Fruit fly (Drosophila melanogaster) whole organism, embryonic: ENCODE data around the gene meso18E.

Experiments used
- CG10654 ChIP-seq: fragments of 200-800 bp; sonication (Bioruptor generic); optimal IDR thresholded peaks from 2 replicates; lab custom pipeline; 2016; ENCODE audit warnings: missing biosample characterization, missing genetic modification characterization
- CG11456 ChIP-seq: fragments of 200-800 bp; sonication (Bioruptor generic); IDR thresholded peaks from 3 replicates; pipeline ENCODE4 v1.3.6; 2022; ENCODE audit warnings: missing biosample characterization, missing genetic modification characterization
- CG13775 ChIP-seq: fragments of 200-800 bp; sonication (Bioruptor generic); optimal IDR thresholded peaks from 3 replicates; lab custom pipeline; 2017; ENCODE audit warnings: missing biosample characterization, mild to moderate bottlenecking, missing genetic modification characterization
- CG15073 ChIP-seq: fragments of 200-800 bp; sonication (Bioruptor generic); optimal IDR thresholded peaks from 2 replicates; lab custom pipeline; 2016; ENCODE audit warnings: missing biosample characterization, missing genetic modification characterization
- CG17359 ChIP-seq: fragments of 200-800 bp; sonication (Bioruptor generic); optimal IDR thresholded peaks from 3 replicates; lab custom pipeline; 2018; ENCODE audit warnings: missing biosample characterization, mild to moderate bottlenecking, missing genetic modification characterization, moderate library complexity
- CG17612 ChIP-seq: fragments of 200-800 bp; sonication (Bioruptor generic); IDR thresholded peaks from 2 replicates; pipeline ENCODE4 v1.3.6; 2022; ENCODE audit warnings: missing biosample characterization, missing genetic modification characterization
- CG18262 ChIP-seq: fragments of 200-800 bp; optimal IDR thresholded peaks from 3 replicates; lab custom pipeline; 2019; ENCODE audit warnings: missing biosample characterization, mild to moderate bottlenecking, missing genetic modification characterization, moderate library complexity
- CG2129 ChIP-seq: fragments of 200-800 bp; sonication (Bioruptor generic); IDR thresholded peaks from 2 replicates; pipeline ENCODE4 v1.3.6; 2022; ENCODE audit warnings: missing biosample characterization, missing genetic modification characterization; ENCODE audit not compliant: partially characterized antibody
- CG3065 ChIP-seq: fragments of 200-800 bp; sonication (Bioruptor generic); optimal IDR thresholded peaks from 2 replicates; lab custom pipeline; 2016; ENCODE audit warnings: missing biosample characterization, missing genetic modification characterization
- CG31388 ChIP-seq: fragments of 200-800 bp; sonication (Bioruptor generic); optimal IDR thresholded peaks from 2 replicates; lab custom pipeline; 2016; ENCODE audit warnings: missing biosample characterization, missing genetic modification characterization
- CG3281 ChIP-seq: fragments of 200-800 bp; sonication (Bioruptor generic); optimal IDR thresholded peaks from 3 replicates; lab custom pipeline; 2017; ENCODE audit warnings: missing biosample characterization, mild to moderate bottlenecking, missing genetic modification characterization
- CG3838 ChIP-seq: fragments of 200-800 bp; sonication (Bioruptor generic); optimal IDR thresholded peaks from 3 replicates; lab custom pipeline; 2016; ENCODE audit warnings: missing biosample characterization, missing genetic modification characterization
- CG5180 ChIP-seq: fragments of 200-800 bp; sonication (Bioruptor generic); optimal IDR thresholded peaks from 3 replicates; lab custom pipeline; 2017; ENCODE audit warnings: missing biosample characterization, missing genetic modification characterization, mild to moderate bottlenecking, moderate library complexity, missing genetic modification reagents
- CG6654 ChIP-seq: fragments of 200-800 bp; sonication (Bioruptor generic); optimal IDR thresholded peaks from 2 replicates; lab custom pipeline; 2017; ENCODE audit warnings: missing biosample characterization, mild to moderate bottlenecking, missing genetic modification characterization
- CG6683 ChIP-seq: fragments of 200-800 bp; sonication (Bioruptor generic); optimal IDR thresholded peaks from 2 replicates; lab custom pipeline; 2017; ENCODE audit warnings: missing biosample characterization, mild to moderate bottlenecking, missing genetic modification characterization, missing genetic modification reagents
- CG6791 ChIP-seq: fragments of 200-800 bp; sonication (Bioruptor generic); IDR thresholded peaks from 3 replicates; pipeline ENCODE4 v1.3.6; 2022; ENCODE audit warnings: missing biosample characterization, missing genetic modification characterization; ENCODE audit not compliant: partially characterized antibody
- CHES-1-like ChIP-seq: fragments of 200-800 bp; sonication (Bioruptor generic); optimal IDR thresholded peaks from 2 replicates; lab custom pipeline; 2016; ENCODE audit warnings: missing biosample characterization, missing genetic modification characterization
- D ChIP-seq, 2 experiments: fragments of 200-800 bp in 1 of 2; fragments of >200 bp in 1 of 2; sonication (Bioruptor generic) in 1 of 2; optimal IDR thresholded peaks; 2 replicates in 1 of 2; 3 replicates in 1 of 2; lab custom pipeline; 2017; ENCODE audit warnings: mild to moderate bottlenecking in 1 of 2, missing biosample characterization in 1 of 2, missing genetic modification characterization in 1 of 2, missing genetic modification reagents in 1 of 2
- D19A ChIP-seq: fragments of 200-800 bp; optimal IDR thresholded peaks from 3 replicates; lab custom pipeline; 2019; ENCODE audit warnings: missing biosample characterization, mild to moderate bottlenecking, missing genetic modification characterization, moderate library complexity
- Doc3 ChIP-seq: fragments of 200-800 bp; sonication (Bioruptor generic); IDR thresholded peaks from 3 replicates; pipeline ENCODE4 v1.3.6; 2022; ENCODE audit warnings: missing biosample characterization, missing genetic modification characterization; ENCODE audit not compliant: partially characterized antibody
- E2f2 ChIP-seq: fragments of 200-800 bp; sonication (Bioruptor generic); IDR thresholded peaks from 2 replicates; pipeline ENCODE4 v1.3.6; 2022; ENCODE audit warnings: missing biosample characterization, missing genetic modification characterization
- Lhr ChIP-seq: fragments of 200-800 bp; sonication (Bioruptor generic); optimal IDR thresholded peaks from 3 replicates; lab custom pipeline; 2017; ENCODE audit warnings: mild to moderate bottlenecking, missing biosample characterization, missing genetic modification reagents, missing genetic modification characterization
- Oli ChIP-seq: fragments of 200-800 bp; sonication (Bioruptor generic); optimal IDR thresholded peaks from 2 replicates; lab custom pipeline; 2018; ENCODE audit warnings: missing biosample characterization, mild to moderate bottlenecking, missing genetic modification characterization, moderate library complexity
- Opbp ChIP-seq: fragments of 200-800 bp; sonication (Bioruptor generic); IDR thresholded peaks from 3 replicates; pipeline ENCODE4 v1.3.6; 2022; ENCODE audit warnings: missing biosample characterization, missing genetic modification characterization; ENCODE audit not compliant: partially characterized antibody
- Rfx ChIP-seq: fragments of 200-800 bp; sonication (Bioruptor generic); IDR thresholded peaks from 2 replicates; pipeline ENCODE4 v1.3.6; 2022; ENCODE audit warnings: missing biosample characterization, missing genetic modification characterization
- Scr ChIP-seq: fragments of 200-800 bp; sonication (Bioruptor generic); IDR thresholded peaks from 2 replicates; pipeline ENCODE4 v1.3.6; 2022; ENCODE audit warnings: missing biosample characterization, missing genetic modification characterization; ENCODE audit not compliant: partially characterized antibody
- Sox100B ChIP-seq: fragments of 200-800 bp; sonication (Bioruptor generic); optimal IDR thresholded peaks from 3 replicates; lab custom pipeline; 2018; ENCODE audit warnings: missing biosample characterization, mild to moderate bottlenecking, missing genetic modification characterization
- abd-A ChIP-seq: fragments of 200-800 bp; sonication (Bioruptor generic); optimal IDR thresholded peaks from 3 replicates; lab custom pipeline; 2019; ENCODE audit warnings: missing biosample characterization, mild to moderate bottlenecking, missing genetic modification characterization, moderate library complexity
- bbx ChIP-seq: fragments of 200-800 bp; sonication (Bioruptor generic); IDR thresholded peaks from 2 replicates; pipeline ENCODE4 v1.3.6; 2022; ENCODE audit warnings: missing biosample characterization, missing genetic modification characterization; ENCODE audit not compliant: partially characterized antibody
- cg ChIP-seq: fragments of 200-800 bp; sonication (Bioruptor generic); optimal IDR thresholded peaks from 3 replicates; lab custom pipeline; 2019; ENCODE audit warnings: missing biosample characterization, mild to moderate bottlenecking, missing genetic modification characterization, moderate library complexity
- da ChIP-seq: fragments of 200-800 bp; sonication (Bioruptor generic); optimal IDR thresholded peaks from 2 replicates; lab custom pipeline; 2016; ENCODE audit warnings: missing biosample characterization, missing genetic modification characterization
- eve ChIP-seq, 2 experiments: fragments of >200 bp; optimal IDR thresholded peaks; 2 replicates each; lab custom pipeline; 2017; ENCODE audit warnings: missing biosample characterization in 2 of 2, missing genetic modification characterization in 2 of 2
- gro ChIP-seq: fragments of 200-800 bp; sonication (Bioruptor generic); optimal IDR thresholded peaks from 2 replicates; lab custom pipeline; 2016; ENCODE audit warnings: missing biosample characterization, missing genetic modification characterization
- hkb ChIP-seq, 2 experiments: fragments of 200-800 bp in 1 of 2; fragments of >200 bp in 1 of 2; sonication (Bioruptor generic) in 1 of 2; IDR thresholded peaks in 1 of 2; optimal IDR thresholded peaks in 1 of 2; 2 replicates each; pipeline versions ENCODE4 v1.3.6 to Lab custom; 2017 to 2022; ENCODE audit warnings: missing biosample characterization in 1 of 2, missing genetic modification characterization in 1 of 2
- jigr1 ChIP-seq: fragments of 200-800 bp; sonication (Bioruptor generic); IDR thresholded peaks from 3 replicates; pipeline ENCODE4 v1.3.6; 2022; ENCODE audit warnings: missing biosample characterization, missing genetic modification characterization
- jing ChIP-seq: fragments of 200-800 bp; sonication (Bioruptor generic); optimal IDR thresholded peaks from 2 replicates; lab custom pipeline; 2018; ENCODE audit warnings: missing biosample characterization, mild to moderate bottlenecking, missing genetic modification characterization
- kay ChIP-seq: fragments of 200-800 bp; sonication (Bioruptor generic); optimal IDR thresholded peaks from 2 replicates; lab custom pipeline; 2016; ENCODE audit warnings: missing biosample characterization, missing genetic modification characterization
- klu ChIP-seq: fragments of 200-800 bp; sonication (Bioruptor generic); IDR thresholded peaks from 2 replicates; pipeline ENCODE4 v1.3.6; 2022; ENCODE audit warnings: missing biosample characterization, missing genetic modification characterization
- odd ChIP-seq: fragments of 200-800 bp; sonication (Bioruptor generic); optimal IDR thresholded peaks from 2 replicates; lab custom pipeline; 2017; ENCODE audit warnings: missing biosample characterization, mild to moderate bottlenecking, missing genetic modification characterization
- p53 ChIP-seq: fragments of 200-800 bp; sonication (Bioruptor generic); optimal IDR thresholded peaks from 2 replicates; lab custom pipeline; 2016; ENCODE audit warnings: missing biosample characterization, missing genetic modification characterization
- pho ChIP-seq: fragments of 200-800 bp; sonication (Bioruptor generic); optimal IDR thresholded peaks from 2 replicates; lab custom pipeline; 2016; ENCODE audit warnings: missing biosample characterization, missing genetic modification characterization
- psq ChIP-seq: fragments of 200-800 bp; sonication (Bioruptor generic); optimal IDR thresholded peaks from 2 replicates; lab custom pipeline; 2017; ENCODE audit warnings: missing biosample characterization, missing genetic modification characterization
- stwl ChIP-seq: fragments of 200-800 bp; sonication (Bioruptor generic); optimal IDR thresholded peaks from 3 replicates; lab custom pipeline; 2018; ENCODE audit warnings: missing biosample characterization, mild to moderate bottlenecking, missing genetic modification characterization, moderate library complexity
- tap ChIP-seq: fragments of 200-800 bp; optimal IDR thresholded peaks from 3 replicates; lab custom pipeline; 2019; ENCODE audit warnings: missing biosample characterization, mild to moderate bottlenecking, missing genetic modification characterization, moderate library complexity
- tup ChIP-seq: fragments of 200-800 bp; sonication (Bioruptor generic); optimal IDR thresholded peaks from 2 replicates; lab custom pipeline; 2016; ENCODE audit warnings: missing biosample characterization, mild to moderate bottlenecking, missing genetic modification characterization, moderate library complexity
- usp ChIP-seq: fragments of >200 bp; optimal IDR thresholded peaks from 2 replicates; lab custom pipeline; 2017; ENCODE audit warnings: missing biosample characterization, missing genetic modification characterization
- wek ChIP-seq: fragments of 200-800 bp; sonication (Bioruptor generic); optimal IDR thresholded peaks from 3 replicates; lab custom pipeline; 2018; ENCODE audit warnings: missing biosample characterization, mild to moderate bottlenecking, missing genetic modification characterization, moderate library complexity
- wor ChIP-seq: fragments of 200-800 bp; sonication (Bioruptor generic); IDR thresholded peaks from 2 replicates; pipeline ENCODE4 v1.3.6; 2022; ENCODE audit warnings: missing biosample characterization, missing genetic modification characterization
- yki ChIP-seq: fragments of >200 bp; optimal IDR thresholded peaks from 3 replicates; lab custom pipeline; 2018

The meso18E gene

DNA sequence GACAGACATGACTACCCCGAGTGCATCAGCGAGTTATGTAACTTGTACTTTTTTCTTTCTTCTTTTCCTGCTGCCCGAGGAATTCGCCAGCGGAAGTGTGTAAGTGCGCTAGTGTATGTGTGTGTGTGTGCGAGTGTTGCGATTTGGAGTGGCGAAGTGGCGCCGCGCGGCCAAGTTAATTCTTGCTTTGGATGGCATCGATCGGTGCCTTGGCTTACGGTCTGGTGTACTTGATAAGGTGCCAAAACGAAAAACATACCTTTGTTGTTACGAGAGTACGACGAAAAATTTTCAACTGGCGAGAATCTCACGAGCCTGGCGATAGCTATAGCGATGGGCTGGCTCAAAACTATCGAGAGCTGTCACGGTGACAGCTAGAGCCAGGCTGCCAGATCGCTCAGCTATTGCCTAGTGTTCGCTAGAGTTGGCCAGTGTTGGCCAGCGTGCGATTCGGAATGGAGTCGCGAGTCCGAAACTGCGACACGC is 31.2 kb upstream of the meso18E start, which contains the start of the genes CG18809, COX6B, CG33932 and Rpp20 (continued):
- TF ChIP-seq CG15073 (GFP tag; lab: Kevin White, UChicago) (no peak), bbx (GFP tag; lab: Robert Waterston, UW) (peak; percentile 97), klu (no peak), Rfx (GFP tag; lab: Robert Waterston, UW) (peak; percentile 88), da (GFP tag; lab: Kevin White, UChicago) (peak; percentile 60), CG17359 (no peak), E2f2 (GFP tag; lab: Robert Waterston, UW) (peak; percentile 60), usp (GFP tag; lab: Kevin White, UChicago) (no peak), Opbp (GFP tag; lab: Robert Waterston, UW) (peak; percentile 98), psq (no peak), pho (GFP tag; lab: Kevin White, UChicago) (peak; percentile 83), CG10654 (GFP tag; lab: Kevin White, UChicago) (peak; percentile 56), CG3281 (GFP tag; lab: Kevin White, UChicago) (peak; percentile 60), kay (GFP tag; lab: Kevin White, UChicago) (peak; percentile 12), CG6791 (GFP tag; lab: Robert Waterston, UW) (peak; percentile 97), Doc3 (GFP tag; lab: Robert Waterston, UW) (peak; percentile 74), Sox100B (no peak), jing (GFP tag; lab: Kevin White, UChicago) (no peak), Oli (tag; lab: Kevin White, UChicago) (peak; percentile 14), D (optimal IDR thresholded peaks at IDR 0.05; lab: Kevin White, UChicago) (no peak), D (GFP tag; optimal IDR thresholded peaks at IDR 0.05; lab: Kevin White, UChicago) (no peak), wor (GFP tag; lab: Robert Waterston, UW) (no peak), CG31388 (GFP tag; lab: Kevin White, UChicago) (no peak), D19A (tag; lab: Kevin White, UChicago) (no peak), abd-A (no peak), jigr1 (GFP tag; lab: Robert Waterston, UW) (no peak), yki (no peak), gro (GFP tag; lab: Kevin White, UChicago) (peak; percentile 70), wek (GFP tag; lab: Kevin White, UChicago) (no peak), CG6654 (GFP tag; lab: Kevin White, UChicago) (no peak), CG3065 (GFP tag; lab: Kevin White, UChicago) (no peak), p53 (GFP tag; lab: Kevin White, UChicago) (peak; percentile 71), CG11456 (peak; percentile 75; the same call in 1 of the 3 replicates), cg (GFP tag; lab: Kevin White, UChicago) (peak; percentile 78), hkb (optimal IDR thresholded peaks at IDR 0.05; lab: Kevin White, UChicago) (no peak), hkb (GFP tag; IDR thresholded peaks at IDR 0.05; lab: Robert Waterston, UW) (peak; percentile 63), tup (no peak), CHES-1-like (GFP tag; lab: Kevin White, UChicago) (peak; percentile 88), Lhr (GFP tag; lab: Kevin White, UChicago) (peak; percentile 74), CG18262 (tag; lab: Kevin White, UChicago) (no peak), CG2129 (GFP tag; lab: Robert Waterston, UW) (peak; percentile 84), Scr (peak; percentile 92), CG6683 (GFP tag; lab: Kevin White, UChicago) (peak; percentile 28), CG5180 (GFP tag; lab: Kevin White, UChicago) (no peak), tap (tag; lab: Kevin White, UChicago) (no peak), CG3838 (GFP tag; lab: Kevin White, UChicago) (no peak), CG13775 (GFP tag; lab: Kevin White, UChicago) (peak; percentile 59), odd (no peak), stwl (tag; lab: Kevin White, UChicago) (peak; percentile 78), eve (GFP tag; optimal IDR thresholded peaks at IDR 0.05; lab: Kevin White, UChicago) (no peak), CG17612 (GFP tag; lab: Robert Waterston, UW) (peak; percentile 20; the same call in 1 of the 2 replicates)
